Worm (Caenorhabditis elegans) whole organism, L4 larva: ENCODE measurements around the gene cri-2.

Source experiments
- D1046.2 ChIP-seq: fragments of 200-800 bp; sonication (Bioruptor generic); IDR thresholded peaks from 2 replicates; pipeline ENCODE4 v1.3.6; 2022; ENCODE audit warnings: missing genetic modification characterization, missing compliant biosample characterization
- F26F4.8 ChIP-seq: fragments of 200-800 bp; sonication (Bioruptor generic); conservative IDR thresholded peaks from 2 replicates; pipeline ENCODE4 v1.3.6; 2022; ENCODE audit warnings: missing genetic modification characterization, missing compliant biosample characterization
- T20F7.1 ChIP-seq: fragments of 200-800 bp; sonication (Bioruptor generic); optimal IDR thresholded peaks from 2 replicates; lab custom pipeline; 2018; ENCODE audit warnings: mild to moderate bottlenecking, missing genetic modification characterization, missing compliant biosample characterization
- Y105C5A.15 ChIP-seq: fragments of 200-800 bp; sonication (Bioruptor generic); IDR thresholded peaks from 2 replicates; pipeline ENCODE4 v1.3.6; 2022; ENCODE audit warnings: missing genetic modification characterization, missing compliant biosample characterization
- Y5F2A.4 ChIP-seq: fragments of 200-800 bp; sonication (Bioruptor generic); optimal IDR thresholded peaks from 2 replicates; lab custom pipeline; 2018; ENCODE audit warnings: mild to moderate bottlenecking, missing genetic modification characterization, missing compliant biosample characterization
- aha-1 ChIP-seq: fragments of 150-350 bp; peaks from one replicate; lab custom pipeline; 2014; ENCODE audit warnings: missing biosample characterization, missing genetic modification characterization
- ceh-32 ChIP-seq: sonication (generic microtip); optimal IDR thresholded peaks from 2 replicates; lab custom pipeline; 2016; ENCODE audit warnings: mild to moderate bottlenecking, missing genetic modification characterization, missing compliant biosample characterization; ENCODE audit not compliant: poor library complexity
- ceh-62 ChIP-seq: sonication (generic microtip); optimal IDR thresholded peaks from 2 replicates; lab custom pipeline; 2017; ENCODE audit warnings: missing biosample characterization, missing genetic modification characterization
- daf-12 ChIP-seq: fragments of 150-350 bp; optimal IDR thresholded peaks from 2 replicates; lab custom pipeline; 2014; ENCODE audit warnings: missing biosample characterization, missing genetic modification reagents, missing genetic modification characterization
- daf-16 ChIP-seq, 3 experiments: sonication (generic microtip); optimal IDR thresholded peaks; 2 replicates each; lab custom pipeline; 2016 to 2017; ENCODE audit warnings: missing genetic modification characterization in 3 of 3, missing genetic modification reagents in 3 of 3, mild to moderate bottlenecking in 2 of 3, missing compliant biosample characterization in 2 of 3, missing biosample characterization in 1 of 3, moderate library complexity in 1 of 3
- dmd-8 ChIP-seq: fragments of 200-800 bp; sonication (Bioruptor generic); IDR thresholded peaks from 2 replicates; pipeline ENCODE4 v1.3.6; 2022; ENCODE audit warnings: missing genetic modification characterization, missing compliant biosample characterization
- duxl-1 ChIP-seq: sonication (generic microtip); optimal IDR thresholded peaks from 2 replicates; lab custom pipeline; 2016; ENCODE audit warnings: mild to moderate bottlenecking, missing genetic modification characterization, moderate library complexity, missing compliant biosample characterization; ENCODE audit not compliant: poor library complexity
- dve-1 ChIP-seq: sonication (generic microtip); optimal IDR thresholded peaks from 2 replicates; lab custom pipeline; 2017; ENCODE audit warnings: antibody characterized with exemption, mild to moderate bottlenecking, missing genetic modification characterization, missing compliant biosample characterization; ENCODE audit not compliant: insufficient read depth
- egl-27 ChIP-seq: sonication (generic microtip); optimal IDR thresholded peaks from 3 replicates; lab custom pipeline; 2017; ENCODE audit warnings: missing biosample characterization, missing genetic modification reagents, missing genetic modification characterization
- fkh-10 ChIP-seq: fragments of 150-350 bp; optimal IDR thresholded peaks from 2 replicates; lab custom pipeline; 2014; ENCODE audit warnings: missing biosample characterization, missing genetic modification reagents, missing genetic modification characterization
- hif-1 ChIP-seq, 2 experiments: sonication (generic microtip); optimal IDR thresholded peaks; 2 replicates each; lab custom pipeline; 2016 to 2017; ENCODE audit warnings: missing compliant biosample characterization in 2 of 2, missing genetic modification characterization in 2 of 2, missing genetic modification reagents in 2 of 2, missing genotype in 2 of 2, mild to moderate bottlenecking in 1 of 2
- hlh-11 ChIP-seq: fragments of 200-800 bp; sonication (Bioruptor generic); optimal IDR thresholded peaks from 2 replicates; lab custom pipeline; 2018; ENCODE audit warnings: mild to moderate bottlenecking, missing genetic modification characterization, missing compliant biosample characterization
- lin-29 ChIP-seq: fragments of 200-800 bp; sonication (Bioruptor generic); IDR thresholded peaks from 2 replicates; pipeline ENCODE4 v1.3.6; 2022; ENCODE audit warnings: missing genetic modification reagents, missing genetic modification characterization, missing compliant biosample characterization
- lin-39 ChIP-seq: fragments of 150-350 bp; optimal IDR thresholded peaks from 2 replicates; lab custom pipeline; 2014; ENCODE audit warnings: missing biosample characterization, missing genetic modification reagents, missing genetic modification characterization
- lsy-2 ChIP-seq, 2 experiments: fragments of 150-350 bp in 1 of 2; sonication (generic microtip) in 1 of 2; optimal IDR thresholded peaks; 2 replicates each; lab custom pipeline; 2014 to 2017; ENCODE audit warnings: missing biosample characterization in 2 of 2, missing genetic modification characterization in 2 of 2
- madf-5 ChIP-seq, 2 experiments: fragments of 200-800 bp; sonication (Bioruptor generic); IDR thresholded peaks; 2 replicates each; pipeline ENCODE4 v1.3.6; 2022; ENCODE audit warnings: missing compliant biosample characterization in 2 of 2, missing genetic modification characterization in 2 of 2
- mep-1 ChIP-seq: fragments of 150-350 bp; sonication (generic microtip); optimal IDR thresholded peaks from 3 replicates; lab custom pipeline; 2014; ENCODE audit warnings: missing biosample characterization, missing genetic modification characterization
- mes-2 ChIP-seq: sonication (generic microtip); optimal IDR thresholded peaks from 2 replicates; lab custom pipeline; 2016; ENCODE audit warnings: missing genotype, mild to moderate bottlenecking, missing genetic modification characterization, missing compliant biosample characterization; ENCODE audit not compliant: poor library complexity, severe bottlenecking
- mxl-2 ChIP-seq: fragments of 200-800 bp; sonication (Bioruptor generic); conservative IDR thresholded peaks from 2 replicates; pipeline ENCODE4 v1.3.6; 2022; ENCODE audit warnings: missing genetic modification reagents, missing genetic modification characterization, missing compliant biosample characterization
- mxl-3 ChIP-seq: fragments of 200-800 bp; sonication (Bioruptor generic); optimal IDR thresholded peaks from 2 replicates; lab custom pipeline; 2018; ENCODE audit warnings: mild to moderate bottlenecking, missing genetic modification characterization, missing compliant biosample characterization
- nhr-111 ChIP-seq: fragments of 200-800 bp; sonication (Bioruptor generic); optimal IDR thresholded peaks from 2 replicates; lab custom pipeline; 2018; ENCODE audit warnings: mild to moderate bottlenecking, missing genetic modification characterization, missing compliant biosample characterization
- nhr-28 ChIP-seq: fragments of 150-350 bp; optimal IDR thresholded peaks from 2 replicates; lab custom pipeline; 2014; ENCODE audit warnings: missing biosample characterization, missing genetic modification characterization
- nhr-48 ChIP-seq: sonication (generic microtip); optimal IDR thresholded peaks from 2 replicates; lab custom pipeline; 2016; ENCODE audit warnings: mild to moderate bottlenecking, missing genetic modification characterization, missing compliant biosample characterization
- nhr-6 ChIP-seq: fragments of 150-350 bp; optimal IDR thresholded peaks from 2 replicates; lab custom pipeline; 2014; ENCODE audit warnings: missing biosample characterization, missing genetic modification characterization
- rbr-2 ChIP-seq: sonication (generic microtip); optimal IDR thresholded peaks from 2 replicates; lab custom pipeline; 2016; ENCODE audit warnings: missing genotype, missing genetic modification characterization, missing compliant biosample characterization
- snpc-1.2 ChIP-seq: fragments of 200-800 bp; sonication (Bioruptor generic); IDR thresholded peaks from 2 replicates; pipeline ENCODE4 v1.3.6; 2022; ENCODE audit warnings: missing genetic modification reagents, missing genetic modification characterization, missing compliant biosample characterization
- spr-3 ChIP-seq: fragments of 200-800 bp; sonication (Bioruptor generic); optimal IDR thresholded peaks from 2 replicates; lab custom pipeline; 2018; ENCODE audit warnings: mild to moderate bottlenecking, missing genetic modification characterization, missing compliant biosample characterization
- tra-1 ChIP-seq: fragments of 200-800 bp; sonication (Bioruptor generic); IDR thresholded peaks from 2 replicates; pipeline ENCODE4 v1.3.6; 2022; ENCODE audit warnings: missing genetic modification reagents, missing genetic modification characterization, missing compliant biosample characterization
- unc-62 ChIP-seq, 3 experiments: fragments of 150-350 bp in 1 of 3; sonication (generic microtip); optimal IDR thresholded peaks in 2 of 3; peaks in 1 of 3; 1 replicate in 1 of 3; 2 replicates in 2 of 3; lab custom pipeline; 2014 to 2017; ENCODE audit warnings: missing biosample characterization in 3 of 3, missing genetic modification characterization in 3 of 3, missing genetic modification reagents in 3 of 3, missing genotype in 1 of 3
- zfp-3 ChIP-seq: fragments of 200-800 bp; sonication (Bioruptor generic); conservative IDR thresholded peaks from 2 replicates; pipeline ENCODE4 v1.3.6; 2022; ENCODE audit warnings: missing genetic modification reagents, missing genetic modification characterization, missing compliant biosample characterization

cri-2 gene

DNA sequence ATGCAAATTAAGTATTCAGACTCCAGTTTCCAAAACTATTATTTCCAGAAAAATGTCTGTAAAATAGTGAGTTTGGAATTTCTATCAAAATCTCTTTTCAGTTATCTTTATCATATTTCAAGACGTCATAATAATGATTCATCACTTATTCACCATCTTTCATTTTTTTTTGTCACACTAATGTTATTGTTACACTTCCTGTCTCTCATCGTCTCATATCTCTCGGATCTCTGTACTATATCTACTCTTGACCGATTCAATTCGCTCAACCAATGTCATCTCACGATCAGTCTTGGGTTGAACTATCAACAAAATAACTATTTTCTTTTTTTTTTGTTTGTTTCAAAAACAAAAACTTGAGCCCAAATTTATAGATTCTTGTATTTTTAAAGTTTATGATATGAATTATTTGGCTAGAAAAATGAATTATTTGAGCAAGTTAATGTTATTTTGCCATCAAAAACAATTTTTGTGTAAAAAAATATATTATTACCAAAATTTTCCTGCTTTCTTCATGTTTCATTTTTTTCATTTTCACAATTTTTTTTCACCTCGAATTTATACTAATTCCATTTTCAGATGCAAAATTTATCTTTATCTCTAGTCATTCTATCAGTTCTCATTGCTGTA lies at the start of gene cri-2:
TSS of gene cri-2 (plus strand) at position 580 of the 630 bp plus-strand sequence.
- TF ChIP-seq lsy-2 (tag; optimal IDR thresholded peaks at IDR 0.05; lab: Kevin White, UChicago) (no peak), duxl-1 (no peak), ceh-32 (tag; lab: Kevin White, UChicago) (no peak), daf-16 (GFP tag; optimal IDR thresholded peaks at IDR 0.05; lab: Kevin White, UChicago) (peak in 1 of 2 experiments; percentile 76), daf-16 (tag; optimal IDR thresholded peaks at IDR 0.05; lab: Kevin White, UChicago) (no peak), nhr-28 (tag; lab: Kevin White, UChicago) (peak; percentile 39), hlh-11 (tag; lab: Kevin White, UChicago) (peak; percentile 19), dve-1 (tag; lab: Kevin White, UChicago) (peak; percentile 46), aha-1 (tag; lab: Kevin White, UChicago) (peak; percentile 46), nhr-6 (tag; lab: Kevin White, UChicago) (peak; percentile 13), T20F7.1 (GFP tag; lab: Kevin White, UChicago) (peak; percentile 30)
- TF ChIP-seq, all 104 proteins: peak for 7

- TF ChIP-seq mes-2 (no peak), mxl-3 (GFP tag; lab: Kevin White, UChicago) (no peak), madf-5 (GFP tag; IDR thresholded peaks at IDR 0.05; lab: Robert Waterston, UW) (no peak), lin-29 (GFP tag; lab: Robert Waterston, UW) (no peak), daf-12 (no peak), mep-1 (no peak), nhr-111 (GFP tag; lab: Kevin White, UChicago) (no peak), Y5F2A.4 (GFP tag; lab: Kevin White, UChicago) (no peak), egl-27 (no peak), Y105C5A.15 (GFP tag; lab: Robert Waterston, UW) (no peak), lin-39 (tag; lab: Kevin White, UChicago) (no peak), spr-3 (GFP tag; lab: Kevin White, UChicago) (no peak), duxl-1 (no peak), F26F4.8 (GFP tag; lab: Robert Waterston, UW) (no peak)
Measured at ce11 chrV:8155743-8156142, 45.9 kb upstream of the cri-2 start.

DNA sequence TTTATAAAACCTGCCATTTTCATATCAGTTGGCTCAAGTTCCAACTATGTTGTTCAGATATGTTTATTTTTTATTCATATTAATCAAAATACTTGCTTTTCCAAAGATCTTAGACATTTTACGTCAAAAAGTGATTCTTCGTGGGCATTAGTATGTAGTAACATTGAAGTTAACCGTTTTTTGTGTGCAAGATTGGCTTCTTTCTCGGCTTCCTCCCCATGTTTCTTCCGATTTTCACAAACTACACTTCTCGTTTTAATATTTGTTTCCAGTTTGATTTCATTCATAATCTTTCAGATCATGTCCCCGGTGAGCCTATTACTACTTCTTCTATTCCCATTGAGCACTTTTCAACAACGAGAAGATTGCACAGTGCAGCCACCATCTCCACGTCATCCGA lies 44.2 kb upstream of the cri-2 start, which contains the start of gene sul-2:
TSS of gene sul-2 (plus strand) at position 301 of the 400 bp plus-strand sequence.
- TF ChIP-seq snpc-1.2 (GFP tag; lab: Robert Waterston, UW) (no peak), dmd-8 (GFP tag; lab: Robert Waterston, UW) (no peak), F26F4.8 (GFP tag; lab: Robert Waterston, UW) (no peak), egl-27 (no peak), D1046.2 (GFP tag; lab: Robert Waterston, UW) (no peak), tra-1 (no peak), ceh-62 (tag; lab: Kevin White, UChicago) (no peak), lin-29 (GFP tag; lab: Robert Waterston, UW) (no peak), nhr-48 (tag; lab: Kevin White, UChicago) (no peak), zfp-3 (GFP tag; lab: Robert Waterston, UW) (no peak), fkh-10 (no peak)

DNA sequence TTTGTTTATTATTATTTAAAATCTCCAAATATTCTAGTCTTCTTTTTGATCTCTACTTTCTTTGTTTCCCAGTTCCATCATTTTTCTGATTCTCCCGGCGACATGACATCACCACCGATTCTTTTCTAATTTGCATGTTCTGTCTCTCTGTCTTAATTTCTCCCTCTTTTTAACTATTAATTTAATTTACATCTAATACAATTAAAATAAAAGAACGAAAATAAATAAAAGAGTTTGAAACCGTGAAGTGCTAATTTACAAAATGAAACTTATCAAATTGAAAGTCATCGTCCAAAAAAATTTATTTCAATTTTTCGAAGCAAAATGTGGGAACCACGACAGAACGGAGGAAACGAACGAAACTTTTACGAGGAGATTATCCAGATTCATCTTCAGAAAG lies 42.0 kb upstream of the cri-2 start, which contains the start of gene F20D6.6:
TSS of gene F20D6.6 (plus strand) at position 301 of the 400 bp plus-strand sequence.
- TF ChIP-seq rbr-2, result no peak
- TF ChIP-seq daf-12, result no peak
- TF ChIP-seq hif-1 (tag; optimal IDR thresholded peaks at IDR 0.05; lab: Kevin White, UChicago), result no peak
- no peak for TF ChIP-seq unc-62 (GFP tag; optimal IDR thresholded peaks at IDR 0.05 in 1 of 2; lab: Kevin White, UChicago)
- no peak for TF ChIP-seq unc-62 (tag; optimal IDR thresholded peaks at IDR 0.05; lab: Kevin White, UChicago)
- no peak for TF ChIP-seq mxl-2 (GFP tag; lab: Robert Waterston, UW)
- TF ChIP-seq daf-16 (GFP tag; optimal IDR thresholded peaks at IDR 0.05; lab: Kevin White, UChicago), result no peak
- no peak for TF ChIP-seq daf-16 (tag; optimal IDR thresholded peaks at IDR 0.05; lab: Kevin White, UChicago)
